Fruit fly (Drosophila melanogaster) whole organism, embryonic: ENCODE measurements around the gene CG7333.

Source experiments
- Atf3 ChIP-seq: fragments of 200-800 bp; sonication (Bioruptor generic); optimal IDR thresholded peaks from 3 replicates; lab custom pipeline; 2016; ENCODE audit warnings: missing biosample characterization, missing genetic modification characterization
- CG10147 ChIP-seq: fragments of 200-800 bp; sonication (Bioruptor generic); optimal IDR thresholded peaks from 2 replicates; lab custom pipeline; 2019; ENCODE audit warnings: missing biosample characterization, mild to moderate bottlenecking, missing genetic modification characterization, moderate library complexity
- CG10274 ChIP-seq: fragments of 200-800 bp; sonication (Bioruptor generic); optimal IDR thresholded peaks from 3 replicates; lab custom pipeline; 2017; ENCODE audit warnings: missing biosample characterization, mild to moderate bottlenecking, missing genetic modification characterization
- CG10321 ChIP-seq: fragments of 200-800 bp; sonication (Bioruptor generic); IDR thresholded peaks from 2 replicates; pipeline ENCODE4 v1.3.6; 2022; ENCODE audit warnings: missing biosample characterization, missing genetic modification characterization
- CG10565 ChIP-seq: fragments of 200-800 bp; sonication (Bioruptor generic); optimal IDR thresholded peaks from 3 replicates; lab custom pipeline; 2016; ENCODE audit warnings: missing biosample characterization, mild to moderate bottlenecking, missing genetic modification characterization
- CG15011 ChIP-seq: fragments of 200-800 bp; sonication (Bioruptor generic); optimal IDR thresholded peaks from 3 replicates; lab custom pipeline; 2018; ENCODE audit warnings: missing biosample characterization, mild to moderate bottlenecking, missing genetic modification characterization
- CG16813 ChIP-seq: fragments of 200-800 bp; sonication (Bioruptor generic); IDR thresholded peaks from 3 replicates; pipeline ENCODE4 v1.3.6; 2022; ENCODE audit warnings: missing biosample characterization, missing genetic modification characterization; ENCODE audit not compliant: partially characterized antibody
- CG18599 ChIP-seq: fragments of 200-800 bp; sonication (Bioruptor generic); optimal IDR thresholded peaks from 3 replicates; lab custom pipeline; 2017; ENCODE audit warnings: missing biosample characterization, missing genetic modification characterization, mild to moderate bottlenecking, moderate library complexity, missing genetic modification reagents
- CG2678 ChIP-seq: fragments of 200-800 bp; sonication (Bioruptor generic); optimal IDR thresholded peaks from 3 replicates; lab custom pipeline; 2019; ENCODE audit warnings: missing biosample characterization, mild to moderate bottlenecking, missing genetic modification characterization, moderate library complexity
- CG31388 ChIP-seq: fragments of 200-800 bp; sonication (Bioruptor generic); optimal IDR thresholded peaks from 2 replicates; lab custom pipeline; 2016; ENCODE audit warnings: missing biosample characterization, missing genetic modification characterization
- CG32767 ChIP-seq: fragments of 200-800 bp; sonication (Bioruptor generic); IDR thresholded peaks from 2 replicates; pipeline ENCODE4 v1.3.6; 2022; ENCODE audit warnings: missing biosample characterization, missing genetic modification characterization
- CG34376 ChIP-seq: fragments of 200-800 bp; sonication (Bioruptor generic); optimal IDR thresholded peaks from 2 replicates; lab custom pipeline; 2018; ENCODE audit warnings: missing biosample characterization, mild to moderate bottlenecking, missing genetic modification characterization
- CG34422 ChIP-seq: fragments of 200-800 bp; sonication (Bioruptor generic); IDR thresholded peaks from 3 replicates; pipeline ENCODE4 v1.3.6; 2022; ENCODE audit warnings: missing biosample characterization, missing genetic modification characterization
- CG6791 ChIP-seq: fragments of 200-800 bp; sonication (Bioruptor generic); IDR thresholded peaks from 3 replicates; pipeline ENCODE4 v1.3.6; 2022; ENCODE audit warnings: missing biosample characterization, missing genetic modification characterization; ENCODE audit not compliant: partially characterized antibody
- CG7928 ChIP-seq: fragments of 200-800 bp; sonication (Bioruptor generic); optimal IDR thresholded peaks from 2 replicates; lab custom pipeline; 2017; ENCODE audit warnings: missing biosample characterization, mild to moderate bottlenecking, missing genetic modification characterization
- CG7963 ChIP-seq: fragments of 200-800 bp; sonication (Bioruptor generic); IDR thresholded peaks from 3 replicates; pipeline ENCODE4 v1.3.6; 2022; ENCODE audit warnings: missing biosample characterization, missing genetic modification characterization; ENCODE audit not compliant: partially characterized antibody
- CG7987 ChIP-seq: fragments of 200-800 bp; sonication (Bioruptor generic); optimal IDR thresholded peaks from 2 replicates; lab custom pipeline; 2018; ENCODE audit warnings: missing biosample characterization, mild to moderate bottlenecking, missing genetic modification characterization, moderate library complexity
- CG8290 ChIP-seq, 3 experiments: fragments of 200-800 bp; sonication (Bioruptor generic); optimal IDR thresholded peaks; 2 replicates each; lab custom pipeline; 2016 to 2019; ENCODE audit warnings: missing biosample characterization in 3 of 3, missing genetic modification characterization in 3 of 3, mild to moderate bottlenecking in 2 of 3, moderate library complexity in 1 of 3
- CG9932 ChIP-seq: fragments of 200-800 bp; sonication (Bioruptor generic); IDR thresholded peaks from 2 replicates; pipeline ENCODE4 v1.3.6; 2022; ENCODE audit warnings: missing biosample characterization, missing genetic modification characterization
- CkIIα-i1 ChIP-seq: fragments of 200-800 bp; sonication (Bioruptor generic); IDR thresholded peaks from 2 replicates; pipeline ENCODE4 v1.3.6; 2022; ENCODE audit warnings: missing biosample characterization, missing genetic modification characterization
- Dbx ChIP-seq: fragments of 200-800 bp; sonication (Bioruptor generic); IDR thresholded peaks from 3 replicates; pipeline ENCODE4 v1.3.6; 2022; ENCODE audit warnings: missing biosample characterization, missing genetic modification characterization
- Dek ChIP-seq: fragments of 200-800 bp; sonication (Bioruptor generic); optimal IDR thresholded peaks from 3 replicates; lab custom pipeline; 2019; ENCODE audit warnings: missing biosample characterization, mild to moderate bottlenecking, missing genetic modification characterization, moderate library complexity
- Doc2 ChIP-seq: fragments of 200-800 bp; sonication (Bioruptor generic); IDR thresholded peaks from 2 replicates; pipeline ENCODE4 v1.3.6; 2022; ENCODE audit warnings: missing biosample characterization, missing genetic modification characterization
- Dref ChIP-seq: fragments of 200-800 bp; sonication (Bioruptor generic); IDR thresholded peaks from 2 replicates; pipeline ENCODE4 v1.3.6; 2022; ENCODE audit warnings: missing biosample characterization, missing genetic modification characterization
- Eip74EF ChIP-seq, 2 experiments: fragments of 200-800 bp in 1 of 2; fragments of >200 bp in 1 of 2; sonication (Bioruptor generic) in 1 of 2; optimal IDR thresholded peaks; 2 replicates each; lab custom pipeline; 2017 to 2019; ENCODE audit warnings: missing biosample characterization in 2 of 2, missing genetic modification characterization in 2 of 2, mild to moderate bottlenecking in 1 of 2, moderate library complexity in 1 of 2
- Fer1 ChIP-seq: fragments of 200-800 bp; sonication (Bioruptor generic); optimal IDR thresholded peaks from 2 replicates; lab custom pipeline; 2017; ENCODE audit warnings: missing biosample characterization, mild to moderate bottlenecking, missing genetic modification characterization
- HLHmδ ChIP-seq: fragments of 200-800 bp; sonication (Bioruptor generic); optimal IDR thresholded peaks from 2 replicates; lab custom pipeline; 2018; ENCODE audit warnings: missing biosample characterization, mild to moderate bottlenecking, missing genetic modification characterization, moderate library complexity
- Med ChIP-seq: fragments of 200-800 bp; sonication (Bioruptor generic); peaks from one replicate; lab custom pipeline; 2016; ENCODE audit warnings: missing biosample characterization, missing genetic modification characterization, mild to moderate bottlenecking, inconsistent platforms, moderate library complexity
- Neu2 ChIP-seq: fragments of 200-800 bp; sonication (Bioruptor generic); optimal IDR thresholded peaks from 3 replicates; lab custom pipeline; 2016; ENCODE audit warnings: missing biosample characterization, missing genetic modification characterization, borderline replicate concordance
- Pdp1 ChIP-seq, 2 experiments: fragments of 200-800 bp; sonication (Bioruptor generic); optimal IDR thresholded peaks; 3 replicates each; lab custom pipeline; 2016; ENCODE audit warnings: missing biosample characterization in 2 of 2, missing genetic modification characterization in 2 of 2, mild to moderate bottlenecking in 1 of 2, moderate library complexity in 1 of 2
- Sry-δ ChIP-seq: fragments of 200-800 bp; sonication (Bioruptor generic); optimal IDR thresholded peaks from 2 replicates; lab custom pipeline; 2016; ENCODE audit warnings: missing biosample characterization, missing genetic modification characterization
- abd-A ChIP-seq: fragments of 200-800 bp; sonication (Bioruptor generic); optimal IDR thresholded peaks from 3 replicates; lab custom pipeline; 2019; ENCODE audit warnings: missing biosample characterization, mild to moderate bottlenecking, missing genetic modification characterization, moderate library complexity
- br ChIP-seq: fragments of >200 bp; optimal IDR thresholded peaks from 2 replicates; lab custom pipeline; 2017
- crol ChIP-seq: fragments of 200-800 bp; sonication (Bioruptor generic); IDR thresholded peaks from 2 replicates; pipeline ENCODE4 v1.3.6; 2022; ENCODE audit warnings: missing biosample characterization, missing genetic modification characterization
- crp ChIP-seq, 2 experiments: fragments of 200-800 bp; sonication (Bioruptor generic); optimal IDR thresholded peaks; 2 replicates in 1 of 2; 3 replicates in 1 of 2; lab custom pipeline; 2017; ENCODE audit warnings: missing biosample characterization in 2 of 2, missing genetic modification characterization in 2 of 2, mild to moderate bottlenecking in 1 of 2, moderate library complexity in 1 of 2
- cwo ChIP-seq: fragments of 200-800 bp; sonication (Bioruptor generic); optimal IDR thresholded peaks from 3 replicates; lab custom pipeline; 2017; ENCODE audit warnings: missing biosample characterization, missing genetic modification characterization, mild to moderate bottlenecking, moderate library complexity, missing genetic modification reagents
- disco-r ChIP-seq: fragments of 200-800 bp; sonication (Bioruptor generic); optimal IDR thresholded peaks from 2 replicates; lab custom pipeline; 2016; ENCODE audit warnings: missing biosample characterization, missing genetic modification characterization
- dm ChIP-seq: fragments of 200-800 bp; sonication (Bioruptor generic); optimal IDR thresholded peaks from 3 replicates; lab custom pipeline; 2016; ENCODE audit warnings: missing biosample characterization, missing genetic modification characterization
- hbn ChIP-seq: fragments of 200-800 bp; sonication (Bioruptor generic); IDR thresholded peaks from 2 replicates; pipeline ENCODE4 v1.3.6; 2022; ENCODE audit warnings: missing biosample characterization, missing genetic modification characterization; ENCODE audit not compliant: partially characterized antibody
- ranshi ChIP-seq: fragments of 200-800 bp; sonication (Bioruptor generic); IDR thresholded peaks from 2 replicates; pipeline ENCODE4 v1.3.6; 2022; ENCODE audit warnings: missing biosample characterization, missing genetic modification characterization
- rib ChIP-seq: fragments of 200-800 bp; sonication (Bioruptor generic); IDR thresholded peaks from 2 replicates; pipeline ENCODE4 v1.3.6; 2022; ENCODE audit warnings: missing biosample characterization, missing genetic modification characterization
- scrt ChIP-seq: fragments of 200-800 bp; sonication (Bioruptor generic); optimal IDR thresholded peaks from 2 replicates; lab custom pipeline; 2018; ENCODE audit warnings: missing biosample characterization, mild to moderate bottlenecking, missing genetic modification characterization, moderate library complexity
- sens ChIP-seq: fragments of 200-800 bp; sonication (Bioruptor generic); peaks from one replicate; lab custom pipeline; 2016; ENCODE audit warnings: missing biosample characterization, missing genetic modification characterization
- sisA ChIP-seq: fragments of 200-800 bp; sonication (Bioruptor generic); IDR thresholded peaks from 2 replicates; pipeline ENCODE4 v1.3.6; 2022; ENCODE audit warnings: missing biosample characterization, missing genetic modification characterization
- tap ChIP-seq: fragments of 200-800 bp; optimal IDR thresholded peaks from 3 replicates; lab custom pipeline; 2019; ENCODE audit warnings: missing biosample characterization, mild to moderate bottlenecking, missing genetic modification characterization, moderate library complexity
- tgo ChIP-seq: fragments of 200-800 bp; sonication (Bioruptor generic); IDR thresholded peaks from 3 replicates; pipeline ENCODE4 v1.3.6; 2022; ENCODE audit warnings: missing biosample characterization, missing genetic modification characterization
- tin ChIP-seq: fragments of 200-800 bp; sonication (Bioruptor generic); optimal IDR thresholded peaks from 3 replicates; lab custom pipeline; 2016; ENCODE audit warnings: missing biosample characterization, missing genetic modification characterization
- tna ChIP-seq: fragments of 200-800 bp; sonication (Bioruptor generic); IDR thresholded peaks from 2 replicates; pipeline ENCODE4 v1.3.6; 2022; ENCODE audit warnings: missing biosample characterization, missing genetic modification characterization; ENCODE audit not compliant: partially characterized antibody
- vvl ChIP-seq: fragments of 200-800 bp; sonication (Bioruptor generic); IDR thresholded peaks from 2 replicates; pipeline ENCODE4 v1.3.6; 2022; ENCODE audit warnings: missing biosample characterization, missing genetic modification characterization

The CG7333 gene

dm6 chr3R:19632685-19633116, 32.3 kb downstream of the CG7333 start, which contains the start of gene CG6231 (continued):
- TF ChIP-seq Atf3 (GFP tag; lab: Kevin White, UChicago) = peak; percentile 67
- TF ChIP-seq Med = peak; percentile 58
- TF ChIP-seq CG6791 (GFP tag; lab: Robert Waterston, UW) = 0 out of 3 replicates have a peak, but pooled peaks have one; percentile 32
- TF ChIP-seq CG16813 (GFP tag; lab: Robert Waterston, UW) = peak; percentile 35; the same call in 1 of the 3 replicates
- no peak for TF ChIP-seq CkIIα-i1 (GFP tag; lab: Robert Waterston, UW)
- peak; percentile 87 for TF ChIP-seq crol (GFP tag; lab: Robert Waterston, UW)
- no peak for TF ChIP-seq CG10565 (GFP tag; lab: Kevin White, UChicago)
- peak; percentile 2 for TF ChIP-seq CG2678 (tag; lab: Kevin White, UChicago)
- no peak for TF ChIP-seq rib (GFP tag; lab: Robert Waterston, UW)
- peak; percentile 99 for TF ChIP-seq scrt (GFP tag; lab: Kevin White, UChicago)
- TF ChIP-seq Dref (GFP tag; lab: Robert Waterston, UW) = no peak
- 0 out of 3 replicates have a peak, but pooled peaks have one; percentile 10 for TF ChIP-seq Dbx (GFP tag; lab: Robert Waterston, UW)
- no peak for TF ChIP-seq Doc2 (GFP tag; lab: Robert Waterston, UW)
- TF ChIP-seq CG10274 = peak; percentile 84
- no peak for TF ChIP-seq br (lab: Kevin White, UChicago)
- TF ChIP-seq CG10321 = peak; percentile 62
- no peak for TF ChIP-seq CG10147 (GFP tag; lab: Kevin White, UChicago)
- peak; percentile 80 for TF ChIP-seq cwo (GFP tag; lab: Kevin White, UChicago)
- TF ChIP-seq dm (GFP tag; lab: Kevin White, UChicago) = peak; percentile 59
- TF ChIP-seq sisA (GFP tag; lab: Robert Waterston, UW) = no peak
- TF ChIP-seq CG8290 (GFP tag; optimal IDR thresholded peaks at IDR 0.05; lab: Kevin White, UChicago) = no peak
- peak in 1 of 2 experiments; percentile 41 for TF ChIP-seq CG8290 (tag; optimal IDR thresholded peaks at IDR 0.05; lab: Kevin White, UChicago)
- TF ChIP-seq Neu2 = no peak
- TF ChIP-seq crp (GFP tag; optimal IDR thresholded peaks at IDR 0.05; lab: Kevin White, UChicago) = peak in 1 of 2 experiments; percentile 75
- TF ChIP-seq Eip74EF (GFP tag; optimal IDR thresholded peaks at IDR 0.05; lab: Kevin White, UChicago) = peak in 1 of 2 experiments; percentile 5
- peak; percentile 54; the same call in 1 of the 2 replicates for TF ChIP-seq CG32767
- TF ChIP-seq CG9932 (GFP tag; lab: Robert Waterston, UW) = no peak
- no peak for TF ChIP-seq CG7987 (GFP tag; lab: Kevin White, UChicago)
- TF ChIP-seq abd-A (tag; lab: Kevin White, UChicago) = peak; percentile 62
- TF ChIP-seq tin (GFP tag; lab: Kevin White, UChicago) = no peak
- TF ChIP-seq sens (GFP tag; lab: Kevin White, UChicago) = peak; percentile 31
- peak; percentile 75 for TF ChIP-seq CG7928 (GFP tag; lab: Kevin White, UChicago)
- TF ChIP-seq Pdp1 (GFP tag; optimal IDR thresholded peaks at IDR 0.05; lab: Kevin White, UChicago) = peak in 1 of 2 experiments; percentile 43
- peak; percentile 5 for TF ChIP-seq CG34376 (GFP tag; lab: Kevin White, UChicago)
- peak; percentile 19; the same call in 1 of the 2 replicates for TF ChIP-seq tna (GFP tag; lab: Robert Waterston, UW)
- peak; percentile 63; the same call in 1 of the 3 replicates for TF ChIP-seq CG34422 (GFP tag; lab: Robert Waterston, UW)
- no peak for TF ChIP-seq Dek (tag; lab: Kevin White, UChicago)
- peak; percentile 25 for TF ChIP-seq CG18599 (GFP tag; lab: Kevin White, UChicago)
- no peak for TF ChIP-seq disco-r
- peak; percentile 30 for TF ChIP-seq Fer1
- TF ChIP-seq HLHmδ (GFP tag; lab: Kevin White, UChicago) = peak; percentile 9
- no peak for TF ChIP-seq CG31388 (GFP tag; lab: Kevin White, UChicago)
- TF ChIP-seq Sry-δ (GFP tag; lab: Kevin White, UChicago) = no peak
- TF ChIP-seq CG15011 (GFP tag; lab: Kevin White, UChicago) = no peak
- TF ChIP-seq vvl (GFP tag; lab: Robert Waterston, UW) = peak; percentile 46; the same call in 1 of the 2 replicates
- no peak for TF ChIP-seq tap
- peak; percentile 45; the same call in 1 of the 2 replicates for TF ChIP-seq hbn (GFP tag; lab: Robert Waterston, UW)
- 0 out of 3 replicates have a peak, but pooled peaks have one; percentile 18 for TF ChIP-seq CG7963 (GFP tag; lab: Robert Waterston, UW)
- 0 out of 2 replicates have a peak, but pooled peaks have one; percentile 14 for TF ChIP-seq ranshi (GFP tag; lab: Robert Waterston, UW)
- no peak for TF ChIP-seq tgo (GFP tag; lab: Robert Waterston, UW)
